Fruit fly (Drosophila melanogaster) Kc167 (cell line): ENCODE data around the gene Rcd2.

ENCODE experiments used
- Myc ChIP-seq: fragments of >200 bp; optimal IDR thresholded peaks from 2 replicates; lab custom pipeline; 2017; ENCODE audit warnings: missing external identifiers
- Sin3A ChIP-seq: fragments of >200 bp; optimal IDR thresholded peaks from 2 replicates; lab custom pipeline; 2018; ENCODE audit warnings: missing external identifiers
- h ChIP-seq: fragments of >200 bp; optimal IDR thresholded peaks from 3 replicates; lab custom pipeline; 2018; ENCODE audit warnings: missing external identifiers
- insv ChIP-seq: fragments of >200 bp; optimal IDR thresholded peaks from 3 replicates; lab custom pipeline; 2018; ENCODE audit warnings: missing external identifiers
- psq ChIP-seq: fragments of >200 bp; optimal IDR thresholded peaks from 2 replicates; lab custom pipeline; 2017; ENCODE audit warnings: missing external identifiers

dm6 chr3L:20516519-20517178 is 23.6 kb downstream of the Rcd2 start:
- TF ChIP-seq Myc, result no peak
- no peak for TF ChIP-seq psq
- no peak for TF ChIP-seq h (lab: Kevin White, UChicago)
- TF ChIP-seq insv (lab: Kevin White, UChicago), result no peak
- TF ChIP-seq Sin3A, result no peak
